Worm (Caenorhabditis elegans): Measurements from ENCODE around the gene R07H5.16.

ce11 chrIV:11164831-11165230, 34.3 kb upstream of the R07H5.16 start, which contains the start of gene C08F8.6:
- TF ChIP-seq ztf-4 (tag; optimal IDR thresholded peaks at IDR 0.05): no peak
- TF ChIP-seq nhr-76 (tag; optimal IDR thresholded peaks at IDR 0.05): no peak
- TF ChIP-seq unc-39 (tag; optimal IDR thresholded peaks at IDR 0.05): no peak
- no peak for TF ChIP-seq tbx-2 (tag; optimal IDR thresholded peaks at IDR 0.05)
- TF ChIP-seq jun-1 (tag; optimal IDR thresholded peaks at IDR 0.05): no peak
- TF ChIP-seq mml-1 (tag; optimal IDR thresholded peaks at IDR 0.05): no peak
- no peak for TF ChIP-seq elt-1 (tag; optimal IDR thresholded peaks at IDR 0.05)
- no peak for TF ChIP-seq aly-2 (tag; optimal IDR thresholded peaks at IDR 0.05)
- TF ChIP-seq daf-12 (tag; optimal IDR thresholded peaks at IDR 0.05): no peak
- TF ChIP-seq zag-1 (tag; optimal IDR thresholded peaks at IDR 0.05): no peak
- no peak for TF ChIP-seq ceh-16 (tag; optimal IDR thresholded peaks at IDR 0.05)

All from whole organism, L3 larva.